Worm (Caenorhabditis elegans) whole organism, L3 larva: ENCODE measurements around the gene K02E7.10.

Source experiments
- ceh-16 ChIP-seq: sonication (generic microtip); optimal IDR thresholded peaks from 2 replicates; lab custom pipeline; 2017; ENCODE audit warnings: missing biosample characterization, missing genetic modification characterization
- egl-27 ChIP-seq: sonication (generic microtip); optimal IDR thresholded peaks from 4 replicates; lab custom pipeline; 2017; ENCODE audit warnings: missing biosample characterization, missing genetic modification reagents, missing genetic modification characterization
- fkh-10 ChIP-seq: sonication (generic microtip); optimal IDR thresholded peaks from 2 replicates; lab custom pipeline; 2017; ENCODE audit warnings: missing biosample characterization, missing genetic modification reagents, missing genetic modification characterization
- fos-1 ChIP-seq: fragments of 150-350 bp; optimal IDR thresholded peaks from 2 replicates; lab custom pipeline; 2014; ENCODE audit warnings: missing biosample characterization, missing genetic modification characterization
- hmg-11 ChIP-seq: sonication (generic microtip); optimal IDR thresholded peaks from 2 replicates; lab custom pipeline; 2016; ENCODE audit warnings: missing genetic modification characterization, missing compliant biosample characterization
- nhr-11 ChIP-seq: fragments of 150-350 bp; optimal IDR thresholded peaks from 2 replicates; lab custom pipeline; 2014; ENCODE audit warnings: missing biosample characterization, missing genetic modification characterization
- nhr-237 ChIP-seq: fragments of 150-350 bp; optimal IDR thresholded peaks from 2 replicates; lab custom pipeline; 2014; ENCODE audit warnings: missing biosample characterization, missing genetic modification characterization
- nhr-25 ChIP-seq: sonication (generic microtip); optimal IDR thresholded peaks from 2 replicates; lab custom pipeline; 2017; ENCODE audit warnings: missing biosample characterization, missing genetic modification characterization
- nhr-77 ChIP-seq: fragments of 150-350 bp; optimal IDR thresholded peaks from 2 replicates; lab custom pipeline; 2014; ENCODE audit warnings: missing biosample characterization, missing genetic modification characterization
- pqm-1 ChIP-seq: fragments of 150-350 bp; optimal IDR thresholded peaks from 2 replicates; lab custom pipeline; 2017; ENCODE audit warnings: missing biosample characterization, missing genetic modification characterization, inconsistent platforms
- skn-1 ChIP-seq: fragments of 150-350 bp; optimal IDR thresholded peaks from 2 replicates; lab custom pipeline; 2014; ENCODE audit warnings: missing biosample characterization, missing genetic modification characterization
- snpc-4 ChIP-seq: fragments of 150-350 bp; optimal IDR thresholded peaks from 2 replicates; lab custom pipeline; 2014; ENCODE audit warnings: missing biosample characterization, missing genetic modification characterization
- unc-39 ChIP-seq: sonication (generic microtip); optimal IDR thresholded peaks from 4 replicates; lab custom pipeline; 2017; ENCODE audit warnings: missing biosample characterization, missing genetic modification characterization
- unc-62 ChIP-seq: fragments of 150-350 bp; sonication (generic microtip); optimal IDR thresholded peaks from 4 replicates; lab custom pipeline; 2014; ENCODE audit warnings: missing biosample characterization, missing genetic modification reagents, missing genetic modification characterization

ce11 chrII:1028602-1029001 lies 38.2 kb downstream of the K02E7.10 start, which contains the start of gene math-34:
- no peak for TF ChIP-seq nhr-25 (tag; lab: Kevin White, UChicago)
- no peak for TF ChIP-seq snpc-4 (tag; lab: Kevin White, UChicago)
- TF ChIP-seq fkh-10 (GFP tag; lab: Kevin White, UChicago): no peak
- no peak for TF ChIP-seq nhr-77 (tag; lab: Kevin White, UChicago)
- TF ChIP-seq unc-39 (tag; lab: Kevin White, UChicago): no peak
- no peak for TF ChIP-seq hmg-11
- TF ChIP-seq pqm-1 (tag; lab: Kevin White, UChicago): no peak
- no peak for TF ChIP-seq unc-62 (GFP tag; lab: Kevin White, UChicago)
- TF ChIP-seq egl-27 (tag; lab: Kevin White, UChicago): no peak
- TF ChIP-seq fos-1 (tag; lab: Kevin White, UChicago): no peak
- no peak for TF ChIP-seq skn-1 (tag; lab: Kevin White, UChicago)
- no peak for TF ChIP-seq nhr-237
- no peak for TF ChIP-seq nhr-11 (tag; lab: Kevin White, UChicago)
- TF ChIP-seq ceh-16: no peak
